Worm (Caenorhabditis elegans) whole organism, mixed stage, embryonic: Measurements from ENCODE around the gene K03H6.5.

Source experiments
- blmp-1 ChIP-seq: fragments of 150-350 bp; optimal IDR thresholded peaks from 2 replicates; lab custom pipeline; 2014; ENCODE audit warnings: missing biosample characterization, missing genetic modification characterization
- ces-1 ChIP-seq: fragments of 150-350 bp; optimal IDR thresholded peaks from 2 replicates; lab custom pipeline; 2014; ENCODE audit warnings: missing biosample characterization, missing genetic modification reagents, missing genetic modification characterization
- cnd-1 ChIP-seq: fragments of 200-800 bp; sonication (Bioruptor generic); optimal IDR thresholded peaks from 2 replicates; lab custom pipeline; 2018; ENCODE audit warnings: mild to moderate bottlenecking, missing genetic modification characterization, missing compliant biosample characterization
- elt-3 ChIP-seq: fragments of 150-350 bp; optimal IDR thresholded peaks from 2 replicates; lab custom pipeline; 2014; ENCODE audit warnings: missing biosample characterization, missing genetic modification characterization
- lsy-2 ChIP-seq: fragments of 150-350 bp; optimal IDR thresholded peaks from 2 replicates; lab custom pipeline; 2014; ENCODE audit warnings: missing biosample characterization, missing genetic modification characterization
- nhr-237 ChIP-seq: fragments of 150-350 bp; optimal IDR thresholded peaks from 2 replicates; lab custom pipeline; 2014; ENCODE audit warnings: missing biosample characterization, missing genetic modification characterization
- nhr-76 ChIP-seq: sonication (generic microtip); optimal IDR thresholded peaks from 2 replicates; lab custom pipeline; 2017; ENCODE audit warnings: missing biosample characterization, missing genetic modification characterization
- sem-2 ChIP-seq: fragments of 200-800 bp; sonication (Bioruptor generic); optimal IDR thresholded peaks from 2 replicates; lab custom pipeline; 2018; ENCODE audit warnings: mild to moderate bottlenecking, missing genetic modification characterization, missing compliant biosample characterization
- snpc-4 ChIP-seq: fragments of 150-350 bp; optimal IDR thresholded peaks from 2 replicates; lab custom pipeline; 2014; ENCODE audit warnings: missing biosample characterization, missing genetic modification characterization
- unc-39 ChIP-seq: fragments of 150-350 bp; optimal IDR thresholded peaks from 2 replicates; lab custom pipeline; 2014; ENCODE audit warnings: missing biosample characterization, missing genetic modification characterization

- TF ChIP-seq sem-2 (GFP tag; lab: Kevin White, UChicago) (no peak), blmp-1 (tag; lab: Kevin White, UChicago) (no peak), elt-3 (tag; lab: Kevin White, UChicago) (no peak), cnd-1 (tag; lab: Kevin White, UChicago) (no peak), nhr-76 (tag; lab: Kevin White, UChicago) (no peak), ces-1 (GFP tag; lab: Kevin White, UChicago) (no peak), unc-39 (tag; lab: Kevin White, UChicago) (no peak), nhr-237 (no peak), snpc-4 (tag; lab: Kevin White, UChicago) (no peak), lsy-2 (no peak)
These were observed 26.0 kb downstream of the K03H6.5 start, which contains the start of gene txt-4 for ce11 chrIV:1510241-1510640.
